Worm (Caenorhabditis elegans) whole organism, L1 larva: ENCODE data around the gene fbxb-111.

Experiments used
- C04F5.9 ChIP-seq: sonication (generic microtip); optimal IDR thresholded peaks from 2 replicates; lab custom pipeline; 2016; ENCODE audit warnings: missing genetic modification characterization, missing compliant biosample characterization
- aha-1 ChIP-seq: fragments of 150-350 bp; optimal IDR thresholded peaks from 2 replicates; lab custom pipeline; 2014; ENCODE audit warnings: missing biosample characterization, missing genetic modification characterization
- alr-1 ChIP-seq: fragments of 200-800 bp; sonication (Bioruptor generic); optimal IDR thresholded peaks from 2 replicates; lab custom pipeline; 2018; ENCODE audit warnings: borderline replicate concordance, mild to moderate bottlenecking, missing genetic modification characterization, missing compliant biosample characterization
- aly-2 ChIP-seq: fragments of 150-350 bp; optimal IDR thresholded peaks from 2 replicates; lab custom pipeline; 2014; ENCODE audit warnings: missing biosample characterization, missing genetic modification characterization
- ama-1 ChIP-seq: fragments of 150-350 bp; optimal IDR thresholded peaks from 2 replicates; lab custom pipeline; 2014
- ceh-63 ChIP-seq: fragments of 200-800 bp; sonication (Bioruptor generic); optimal IDR thresholded peaks from 2 replicates; lab custom pipeline; 2018; ENCODE audit warnings: mild to moderate bottlenecking, missing genetic modification characterization, missing compliant biosample characterization
- ceh-88 ChIP-seq: fragments of 200-800 bp; sonication (Bioruptor generic); IDR thresholded peaks from 2 replicates; pipeline ENCODE4 v1.3.6; 2022; ENCODE audit warnings: missing genetic modification characterization, missing compliant biosample characterization
- ceh-90 ChIP-seq: sonication (generic microtip); optimal IDR thresholded peaks from 2 replicates; lab custom pipeline; 2016; ENCODE audit warnings: missing genetic modification characterization, missing compliant biosample characterization
- ces-1 ChIP-seq: fragments of 150-350 bp; optimal IDR thresholded peaks from 2 replicates; lab custom pipeline; 2014; ENCODE audit warnings: missing biosample characterization, missing genetic modification reagents, missing genetic modification characterization
- dpl-1 ChIP-seq, 3 experiments: fragments of 150-350 bp in 2 of 3; sonication (generic microtip) in 1 of 3; optimal IDR thresholded peaks; 2 replicates each; lab custom pipeline; 2014 to 2017; ENCODE audit warnings: missing biosample characterization in 3 of 3, missing genetic modification characterization in 3 of 3, missing genetic modification reagents in 3 of 3
- dsc-1 ChIP-seq: sonication (generic microtip); optimal IDR thresholded peaks from 2 replicates; lab custom pipeline; 2016; ENCODE audit warnings: mild to moderate bottlenecking, missing genetic modification characterization, missing compliant biosample characterization
- efl-1 ChIP-seq, 4 experiments: fragments of 150-350 bp; optimal IDR thresholded peaks in 3 of 4; peaks in 1 of 4; 1 replicate in 1 of 4; 2 replicates in 3 of 4; lab custom pipeline; 2014; ENCODE audit warnings: missing biosample characterization in 2 of 4, missing genetic modification characterization in 2 of 4, missing genetic modification reagents in 2 of 4
- egl-13 ChIP-seq: sonication (generic microtip); optimal IDR thresholded peaks from 2 replicates; lab custom pipeline; 2016; ENCODE audit warnings: missing genotype, missing genetic modification reagents, missing genetic modification characterization, missing compliant biosample characterization
- elt-2 ChIP-seq: sonication (generic microtip); optimal IDR thresholded peaks from 2 replicates; lab custom pipeline; 2016; ENCODE audit warnings: missing genetic modification characterization, mild to moderate bottlenecking, inconsistent platforms, missing compliant biosample characterization, missing genetic modification reagents
- fos-1 ChIP-seq: fragments of 150-350 bp; optimal IDR thresholded peaks from 2 replicates; lab custom pipeline; 2014; ENCODE audit warnings: missing biosample characterization, missing genetic modification characterization
- grh-1 ChIP-seq: fragments of 200-800 bp; sonication (Bioruptor generic); IDR thresholded peaks from 2 replicates; pipeline ENCODE4 v1.3.6; 2022; ENCODE audit warnings: missing genetic modification reagents, missing genetic modification characterization, missing compliant biosample characterization
- hlh-17 ChIP-seq: fragments of 200-800 bp; sonication (Bioruptor generic); optimal IDR thresholded peaks from 2 replicates; lab custom pipeline; 2018; ENCODE audit warnings: missing genetic modification characterization, mild to moderate bottlenecking, missing compliant biosample characterization, moderate library complexity, borderline replicate concordance
- hpl-2 ChIP-seq: fragments of 150-350 bp; optimal IDR thresholded peaks from 2 replicates; lab custom pipeline; 2014; ENCODE audit warnings: missing biosample characterization, missing genetic modification reagents, missing genetic modification characterization
- jun-1 ChIP-seq: fragments of 150-350 bp; optimal IDR thresholded peaks from 2 replicates; lab custom pipeline; 2014; ENCODE audit warnings: missing biosample characterization, missing genetic modification reagents, missing genetic modification characterization
- lin-13 ChIP-seq: fragments of 150-350 bp; optimal IDR thresholded peaks from 2 replicates; lab custom pipeline; 2014; ENCODE audit warnings: missing biosample characterization, missing genetic modification reagents, missing genetic modification characterization
- lin-15B ChIP-seq: fragments of 150-350 bp; sonication (generic microtip); optimal IDR thresholded peaks from 3 replicates; lab custom pipeline; 2014; ENCODE audit warnings: missing biosample characterization, missing genetic modification characterization
- lin-35 ChIP-seq, 2 experiments: fragments of 150-350 bp; optimal IDR thresholded peaks; 2 replicates each; lab custom pipeline; 2014; ENCODE audit warnings: missing biosample characterization in 2 of 2, missing genetic modification characterization in 2 of 2, missing genetic modification reagents in 2 of 2
- lir-3 ChIP-seq: sonication (generic microtip); optimal IDR thresholded peaks from 2 replicates; lab custom pipeline; 2016; ENCODE audit warnings: mild to moderate bottlenecking, missing genetic modification characterization, moderate library complexity, missing compliant biosample characterization; ENCODE audit not compliant: poor library complexity
- lsy-2 ChIP-seq, 2 experiments: fragments of 150-350 bp; optimal IDR thresholded peaks; 2 replicates each; lab custom pipeline; 2014; ENCODE audit warnings: missing biosample characterization in 2 of 2, missing genetic modification characterization in 2 of 2
- mab-9 ChIP-seq: fragments of 200-800 bp; sonication (Bioruptor generic); IDR thresholded peaks from 2 replicates; pipeline ENCODE4 v1.3.6; 2022; ENCODE audit warnings: missing genetic modification reagents, missing genetic modification characterization, missing compliant biosample characterization
- mep-1 ChIP-seq: fragments of 150-350 bp; optimal IDR thresholded peaks from 2 replicates; lab custom pipeline; 2014; ENCODE audit warnings: missing biosample characterization, missing genetic modification characterization
- nhr-12 ChIP-seq: sonication (generic microtip); optimal IDR thresholded peaks from 2 replicates; lab custom pipeline; 2017; ENCODE audit warnings: missing biosample characterization, missing genetic modification characterization
- nhr-19 ChIP-seq: fragments of 200-800 bp; sonication (Bioruptor generic); conservative IDR thresholded peaks from 2 replicates; pipeline ENCODE4 v1.3.6; 2022; ENCODE audit warnings: missing genetic modification characterization, missing compliant biosample characterization
- nhr-237 ChIP-seq: fragments of 150-350 bp; optimal IDR thresholded peaks from 2 replicates; lab custom pipeline; 2014; ENCODE audit warnings: missing biosample characterization, missing genetic modification characterization
- nhr-28 ChIP-seq: fragments of 150-350 bp; optimal IDR thresholded peaks from 2 replicates; lab custom pipeline; 2014; ENCODE audit warnings: missing biosample characterization, missing genetic modification characterization
- nhr-47 ChIP-seq: sonication (generic microtip); optimal IDR thresholded peaks from 2 replicates; lab custom pipeline; 2016; ENCODE audit warnings: mild to moderate bottlenecking, missing genetic modification characterization, moderate library complexity, missing compliant biosample characterization
- nhr-90 ChIP-seq: sonication (generic microtip); optimal IDR thresholded peaks from 2 replicates; lab custom pipeline; 2016; ENCODE audit warnings: mild to moderate bottlenecking, missing genetic modification characterization, missing compliant biosample characterization; ENCODE audit not compliant: poor library complexity
- pax-3 ChIP-seq: fragments of 200-800 bp; sonication (Bioruptor generic); optimal IDR thresholded peaks from 2 replicates; lab custom pipeline; 2018; ENCODE audit warnings: mild to moderate bottlenecking, missing genetic modification characterization, moderate library complexity, missing compliant biosample characterization
- pqm-1 ChIP-seq: sonication (generic microtip); optimal IDR thresholded peaks from 3 replicates; lab custom pipeline; 2017; ENCODE audit warnings: missing biosample characterization, missing genetic modification characterization
- rnt-1 ChIP-seq: sonication (generic microtip); optimal IDR thresholded peaks from 2 replicates; lab custom pipeline; 2016; ENCODE audit warnings: mild to moderate bottlenecking, missing genetic modification characterization, moderate library complexity, missing compliant biosample characterization
- skn-1 ChIP-seq: fragments of 150-350 bp; optimal IDR thresholded peaks from 2 replicates; lab custom pipeline; 2014; ENCODE audit warnings: missing biosample characterization, missing genetic modification characterization
- sox-4 ChIP-seq: sonication (generic microtip); optimal IDR thresholded peaks from 2 replicates; lab custom pipeline; 2016; ENCODE audit warnings: missing genetic modification characterization, missing compliant biosample characterization
- sptf-1 ChIP-seq: fragments of 150-350 bp; optimal IDR thresholded peaks from 2 replicates; lab custom pipeline; 2014; ENCODE audit warnings: missing biosample characterization, missing genetic modification characterization
- sup-37 ChIP-seq: fragments of 200-800 bp; sonication (Bioruptor generic); optimal IDR thresholded peaks from 2 replicates; lab custom pipeline; 2018; ENCODE audit warnings: mild to moderate bottlenecking, missing genetic modification characterization, missing compliant biosample characterization
- tlp-1 ChIP-seq: fragments of 150-350 bp; optimal IDR thresholded peaks from 2 replicates; lab custom pipeline; 2014; ENCODE audit warnings: missing biosample characterization, missing genetic modification characterization
- unc-130 ChIP-seq: fragments of 150-350 bp; optimal IDR thresholded peaks from 2 replicates; lab custom pipeline; 2017; ENCODE audit warnings: missing biosample characterization, missing genetic modification characterization, inconsistent platforms
- unc-30 ChIP-seq: sonication (generic microtip); optimal IDR thresholded peaks from 2 replicates; lab custom pipeline; 2017; ENCODE audit warnings: missing biosample characterization, missing genetic modification characterization
- vab-15 ChIP-seq: sonication (generic microtip); optimal IDR thresholded peaks from 2 replicates; lab custom pipeline; 2017; ENCODE audit warnings: missing genotype, mild to moderate bottlenecking, missing genetic modification characterization, missing compliant biosample characterization
- zag-1 ChIP-seq: fragments of 150-350 bp; optimal IDR thresholded peaks from 2 replicates; lab custom pipeline; 2014; ENCODE audit warnings: missing biosample characterization, missing genetic modification characterization
- zip-4 ChIP-seq: fragments of 200-800 bp; sonication (Bioruptor generic); optimal IDR thresholded peaks from 2 replicates; lab custom pipeline; 2018; ENCODE audit warnings: mild to moderate bottlenecking, missing genetic modification characterization, moderate library complexity, missing compliant biosample characterization

Gene fbxb-111

ce11 chrII:2756351-2756750 is 18.5 kb downstream of the fbxb-111 start:
- TF ChIP-seq mep-1 (tag; lab: Kevin White, UChicago) (no peak), aly-2 (tag; lab: Kevin White, UChicago) (no peak), aha-1 (tag; lab: Kevin White, UChicago) (no peak), unc-30 (no peak), ama-1 (no peak), nhr-237 (tag; lab: Kevin White, UChicago) (no peak), vab-15 (tag; lab: Kevin White, UChicago) (no peak), mab-9 (GFP tag; lab: Robert Waterston, UW) (no peak), pqm-1 (tag; lab: Kevin White, UChicago) (no peak), dsc-1 (no peak), hpl-2 (GFP tag; lab: Kevin White, UChicago) (no peak), nhr-12 (tag; lab: Kevin White, UChicago) (no peak), ceh-88 (GFP tag; lab: Robert Waterston, UW) (no peak)

ce11 chrII:2754595-2754994 is 20.2 kb downstream of the fbxb-111 start:
- TF ChIP-seq egl-13 (tag; lab: Kevin White, UChicago) (no peak), alr-1 (tag; lab: Kevin White, UChicago) (no peak), nhr-12 (tag; lab: Kevin White, UChicago) (no peak), nhr-90 (no peak), unc-130 (tag; lab: Kevin White, UChicago) (no peak), nhr-28 (tag; lab: Kevin White, UChicago) (no peak), ama-1 (no peak), jun-1 (tag; lab: Kevin White, UChicago) (no peak), lin-15B (tag; lab: Kevin White, UChicago) (no peak), zag-1 (tag; lab: Kevin White, UChicago) (no peak), sox-4 (tag; lab: Kevin White, UChicago) (no peak), pax-3 (no peak)

- TF ChIP-seq lsy-2 (tag; optimal IDR thresholded peaks at IDR 0.05; lab: Kevin White, UChicago): no peak
- no peak for TF ChIP-seq nhr-237 (tag; lab: Kevin White, UChicago)
- no peak for TF ChIP-seq fos-1
- no peak for TF ChIP-seq ceh-88 (GFP tag; lab: Robert Waterston, UW)
- TF ChIP-seq aly-2 (tag; lab: Kevin White, UChicago): no peak
- no peak for TF ChIP-seq nhr-90
- no peak for TF ChIP-seq lin-35 (GFP tag; optimal IDR thresholded peaks at IDR 0.05; lab: Kevin White, UChicago)
- TF ChIP-seq hlh-17 (GFP tag; lab: Kevin White, UChicago): no peak
- TF ChIP-seq zip-4: no peak
- no peak for TF ChIP-seq ces-1 (GFP tag; lab: Kevin White, UChicago)
- no peak for TF ChIP-seq grh-1 (GFP tag; lab: Robert Waterston, UW)
- no peak for TF ChIP-seq C04F5.9 (tag; lab: Kevin White, UChicago)
- TF ChIP-seq hpl-2 (GFP tag; lab: Kevin White, UChicago): no peak
- no peak for TF ChIP-seq mep-1 (tag; lab: Kevin White, UChicago)
- no peak for TF ChIP-seq ceh-90 (tag; lab: Kevin White, UChicago)
- TF ChIP-seq nhr-12 (tag; lab: Kevin White, UChicago): no peak
- no peak for TF ChIP-seq lin-15B (tag; lab: Kevin White, UChicago)
- no peak for TF ChIP-seq jun-1 (tag; lab: Kevin White, UChicago)
- no peak for TF ChIP-seq dsc-1
Measured at ce11 chrII:2752999-2753398, 21.8 kb downstream of the fbxb-111 start, which contains the start of gene F29A7.3. TSS of gene F29A7.3 (plus strand) at chrII:2753299.

ce11 chrII:2752536-2752935 is 22.3 kb downstream of the fbxb-111 start, which contains the start of gene F29A7.6:
TSS of gene F29A7.6 (minus strand) at chrII:2752611.
- TF ChIP-seq nhr-19 (GFP tag; lab: Robert Waterston, UW) (peak; percentile 65), dpl-1 (GFP tag; optimal IDR thresholded peaks at IDR 0.05; lab: Kevin White, UChicago) (peak; percentile 14 to 72 (median 69)), efl-1 (optimal IDR thresholded peaks at IDR 0.05; lab: Kevin White, UChicago) (peak; percentile 67 to 69), efl-1 (GFP tag; optimal IDR thresholded peaks at IDR 0.05 in 1 of 2; lab: Kevin White, UChicago) (peak; percentile 69 to 92), skn-1 (peak; percentile 41), ces-1 (GFP tag; lab: Kevin White, UChicago) (no peak), lin-15B (tag; lab: Kevin White, UChicago) (peak; percentile 60), elt-2 (peak; percentile 53), tlp-1 (tag; lab: Kevin White, UChicago) (no peak), nhr-90 (peak; percentile 79), lir-3 (tag; lab: Kevin White, UChicago) (no peak), sptf-1 (tag; lab: Kevin White, UChicago) (no peak), nhr-47 (tag; lab: Kevin White, UChicago) (peak; percentile 81), egl-13 (tag; lab: Kevin White, UChicago) (peak; percentile 26), nhr-237 (tag; lab: Kevin White, UChicago) (no peak), sup-37 (no peak), ceh-90 (tag; lab: Kevin White, UChicago) (peak; percentile 86), ceh-88 (GFP tag; lab: Robert Waterston, UW) (no peak), jun-1 (tag; lab: Kevin White, UChicago) (peak; percentile 36), rnt-1 (tag; lab: Kevin White, UChicago) (peak; percentile 95), lin-13 (GFP tag; lab: Kevin White, UChicago) (peak; percentile 57), ceh-63 (GFP tag; lab: Kevin White, UChicago) (no peak)
